Worm (Caenorhabditis elegans): ENCODE data around the gene F53F8.6.

- TF ChIP-seq egl-27 (tag; optimal IDR thresholded peaks at IDR 0.05) (no peak), R02D3.7 (tag; optimal IDR thresholded peaks at IDR 0.05) (no peak), snpc-4 (tag; optimal IDR thresholded peaks at IDR 0.05) (no peak), unc-62 (GFP tag; optimal IDR thresholded peaks at IDR 0.05 in 1 of 2) (no peak), unc-62 (tag; optimal IDR thresholded peaks at IDR 0.05) (no peak), daf-12 (tag; optimal IDR thresholded peaks at IDR 0.05) (no peak), nhr-77 (tag; optimal IDR thresholded peaks at IDR 0.05) (no peak), nhr-11 (tag; optimal IDR thresholded peaks at IDR 0.05) (no peak), dmd-6 (GFP tag; IDR thresholded peaks at IDR 0.05) (no peak), lsy-2 (tag; optimal IDR thresholded peaks at IDR 0.05) (no peak), aha-1 (tag) (no peak), dpl-1 (GFP tag; optimal IDR thresholded peaks at IDR 0.05) (no peak), lin-39 (tag; optimal IDR thresholded peaks at IDR 0.05) (no peak)
These were observed 45.1 kb downstream of the F53F8.6 start for ce11 chrV:20749098-20749497.

Data from whole organism, L4 larva.